Fruit fly (Drosophila melanogaster): Measurements from ENCODE around the gene Diedel.

- TF ChIP-seq lov (optimal IDR thresholded peaks at IDR 0.05) (no peak), lov (GFP tag; IDR thresholded peaks at IDR 0.05) (no peak), CG9609 (GFP tag; optimal IDR thresholded peaks at IDR 0.05) (no peak), lola (GFP tag; optimal IDR thresholded peaks at IDR 0.05) (no peak), CG16779 (GFP tag; IDR thresholded peaks at IDR 0.05) (no peak), br (optimal IDR thresholded peaks at IDR 0.05) (no peak), TFAM (GFP tag; optimal IDR thresholded peaks at IDR 0.05) (no peak), ttk (GFP tag; IDR thresholded peaks at IDR 0.05) (no peak), Sox102F (GFP tag; optimal IDR thresholded peaks at IDR 0.05) (no peak), sr (GFP tag; IDR thresholded peaks at IDR 0.05) (no peak), chinmo (GFP tag; IDR thresholded peaks at IDR 0.05; ENCODE audit: partially characterized antibody) (no peak)
These were observed 2.7 kb downstream of the Diedel start for dm6 chr3R:29496315-29496714.
